Worm (Caenorhabditis elegans) whole organism, L4 larva: ENCODE results near the gene F07C6.6.

Experiments used
- D1046.2 ChIP-seq: fragments of 200-800 bp; sonication (Bioruptor generic); IDR thresholded peaks from 2 replicates; pipeline ENCODE4 v1.3.6; 2022; ENCODE audit warnings: missing genetic modification characterization, missing compliant biosample characterization
- F26F4.8 ChIP-seq: fragments of 200-800 bp; sonication (Bioruptor generic); conservative IDR thresholded peaks from 2 replicates; pipeline ENCODE4 v1.3.6; 2022; ENCODE audit warnings: missing genetic modification characterization, missing compliant biosample characterization
- F44E2.7 ChIP-seq: fragments of 200-800 bp; sonication (Bioruptor generic); IDR thresholded peaks from 2 replicates; pipeline ENCODE4 v2.1.2; 2022; ENCODE audit warnings: missing genetic modification characterization, missing compliant biosample characterization
- F49E8.2 ChIP-seq: sonication (generic microtip); optimal IDR thresholded peaks from 2 replicates; lab custom pipeline; 2016; ENCODE audit warnings: missing compliant biosample characterization, mild to moderate bottlenecking, missing genetic modification characterization, borderline replicate concordance
- R02D3.7 ChIP-seq: fragments of 150-350 bp; sonication (generic microtip); optimal IDR thresholded peaks from 3 replicates; lab custom pipeline; 2014; ENCODE audit warnings: missing biosample characterization, missing genetic modification characterization
- T20F7.1 ChIP-seq: fragments of 200-800 bp; sonication (Bioruptor generic); optimal IDR thresholded peaks from 2 replicates; lab custom pipeline; 2018; ENCODE audit warnings: mild to moderate bottlenecking, missing genetic modification characterization, missing compliant biosample characterization
- Y105C5A.15 ChIP-seq: fragments of 200-800 bp; sonication (Bioruptor generic); IDR thresholded peaks from 2 replicates; pipeline ENCODE4 v1.3.6; 2022; ENCODE audit warnings: missing genetic modification characterization, missing compliant biosample characterization
- Y48G9A.11 ChIP-seq: fragments of 200-800 bp; sonication (Bioruptor generic); IDR thresholded peaks from 2 replicates; pipeline ENCODE4 v1.3.6; 2022; ENCODE audit warnings: missing genetic modification reagents, missing genetic modification characterization, missing compliant biosample characterization
- Y75B8A.6 ChIP-seq: fragments of 200-800 bp; sonication (Bioruptor generic); IDR thresholded peaks from 2 replicates; pipeline ENCODE4 v1.3.6; 2022; ENCODE audit warnings: missing genetic modification reagents, missing genetic modification characterization, missing compliant biosample characterization
- ZK337.2 ChIP-seq: fragments of 200-800 bp; sonication (Bioruptor generic); IDR thresholded peaks from 2 replicates; pipeline ENCODE4 v1.3.6; 2022; ENCODE audit warnings: missing genetic modification reagents, missing genetic modification characterization, missing compliant biosample characterization
- ZK546.5 ChIP-seq, 2 experiments: sonication (generic microtip); optimal IDR thresholded peaks; 2 replicates each; lab custom pipeline; 2017; ENCODE audit warnings: missing biosample characterization in 2 of 2, missing genetic modification characterization in 2 of 2
- aha-1 ChIP-seq: fragments of 150-350 bp; peaks from one replicate; lab custom pipeline; 2014; ENCODE audit warnings: missing biosample characterization, missing genetic modification characterization
- ama-1 ChIP-seq: fragments of 150-350 bp; optimal IDR thresholded peaks from 2 replicates; lab custom pipeline; 2014; ENCODE audit warnings: inconsistent platforms, mixed read lengths
- ceh-28 ChIP-seq: fragments of 150-350 bp; optimal IDR thresholded peaks from 2 replicates; lab custom pipeline; 2014; ENCODE audit warnings: missing biosample characterization, missing genetic modification reagents, missing genetic modification characterization
- ceh-32 ChIP-seq: sonication (generic microtip); optimal IDR thresholded peaks from 2 replicates; lab custom pipeline; 2016; ENCODE audit warnings: mild to moderate bottlenecking, missing genetic modification characterization, missing compliant biosample characterization; ENCODE audit not compliant: poor library complexity
- ceh-44 ChIP-seq: fragments of 200-800 bp; sonication (Bioruptor generic); IDR thresholded peaks from 2 replicates; pipeline ENCODE4 v1.3.6; 2022; ENCODE audit warnings: missing genetic modification reagents, missing genetic modification characterization, missing compliant biosample characterization
- ceh-62 ChIP-seq: sonication (generic microtip); optimal IDR thresholded peaks from 2 replicates; lab custom pipeline; 2017; ENCODE audit warnings: missing biosample characterization, missing genetic modification characterization
- ceh-82 ChIP-seq: sonication (generic microtip); optimal IDR thresholded peaks from 2 replicates; lab custom pipeline; 2017; ENCODE audit warnings: missing biosample characterization, missing genetic modification characterization
- ces-1 ChIP-seq: fragments of 150-350 bp; sonication (generic microtip); optimal IDR thresholded peaks from 4 replicates; lab custom pipeline; 2014; ENCODE audit warnings: missing biosample characterization, missing genetic modification reagents, missing genetic modification characterization
- cey-2 ChIP-seq: sonication (generic microtip); optimal IDR thresholded peaks from 3 replicates; lab custom pipeline; 2017; ENCODE audit warnings: missing genetic modification characterization, mild to moderate bottlenecking, missing compliant biosample characterization, antibody characterized with exemption, borderline replicate concordance; ENCODE audit not compliant: insufficient read depth
- daf-8 ChIP-seq: fragments of 200-800 bp; sonication (Bioruptor generic); IDR thresholded peaks from 2 replicates; pipeline ENCODE4 v1.3.6; 2022; ENCODE audit warnings: missing genetic modification characterization, missing compliant biosample characterization
- dmd-8 ChIP-seq: fragments of 200-800 bp; sonication (Bioruptor generic); IDR thresholded peaks from 2 replicates; pipeline ENCODE4 v1.3.6; 2022; ENCODE audit warnings: missing genetic modification characterization, missing compliant biosample characterization
- dmd-9 ChIP-seq: fragments of 200-800 bp; sonication (Bioruptor generic); IDR thresholded peaks from 2 replicates; pipeline ENCODE4 v1.3.6; 2022; ENCODE audit warnings: missing genetic modification reagents, missing genetic modification characterization, missing compliant biosample characterization
- duxl-1 ChIP-seq: sonication (generic microtip); optimal IDR thresholded peaks from 2 replicates; lab custom pipeline; 2016; ENCODE audit warnings: mild to moderate bottlenecking, missing genetic modification characterization, moderate library complexity, missing compliant biosample characterization; ENCODE audit not compliant: poor library complexity
- dve-1 ChIP-seq: sonication (generic microtip); optimal IDR thresholded peaks from 2 replicates; lab custom pipeline; 2017; ENCODE audit warnings: antibody characterized with exemption, mild to moderate bottlenecking, missing genetic modification characterization, missing compliant biosample characterization; ENCODE audit not compliant: insufficient read depth
- egl-27 ChIP-seq: sonication (generic microtip); optimal IDR thresholded peaks from 3 replicates; lab custom pipeline; 2017; ENCODE audit warnings: missing biosample characterization, missing genetic modification reagents, missing genetic modification characterization
- hlh-11 ChIP-seq: fragments of 200-800 bp; sonication (Bioruptor generic); optimal IDR thresholded peaks from 2 replicates; lab custom pipeline; 2018; ENCODE audit warnings: mild to moderate bottlenecking, missing genetic modification characterization, missing compliant biosample characterization
- lin-38 ChIP-seq: fragments of 200-800 bp; sonication (Bioruptor generic); IDR thresholded peaks from 2 replicates; pipeline ENCODE4 v1.3.6; 2022; ENCODE audit warnings: missing genetic modification reagents, missing genetic modification characterization, missing compliant biosample characterization
- lin-39 ChIP-seq: fragments of 150-350 bp; optimal IDR thresholded peaks from 2 replicates; lab custom pipeline; 2014; ENCODE audit warnings: missing biosample characterization, missing genetic modification reagents, missing genetic modification characterization
- lsy-2 ChIP-seq, 2 experiments: fragments of 150-350 bp in 1 of 2; sonication (generic microtip) in 1 of 2; optimal IDR thresholded peaks; 2 replicates each; lab custom pipeline; 2014 to 2017; ENCODE audit warnings: missing biosample characterization in 2 of 2, missing genetic modification characterization in 2 of 2
- madf-5 ChIP-seq, 2 experiments: fragments of 200-800 bp; sonication (Bioruptor generic); IDR thresholded peaks; 2 replicates each; pipeline ENCODE4 v1.3.6; 2022; ENCODE audit warnings: missing compliant biosample characterization in 2 of 2, missing genetic modification characterization in 2 of 2
- madf-9 ChIP-seq: fragments of 200-800 bp; sonication (Bioruptor generic); conservative IDR thresholded peaks from 2 replicates; pipeline ENCODE4 v1.3.6; 2022; ENCODE audit warnings: missing genetic modification reagents, missing genetic modification characterization, missing compliant biosample characterization
- mep-1 ChIP-seq: fragments of 150-350 bp; sonication (generic microtip); optimal IDR thresholded peaks from 3 replicates; lab custom pipeline; 2014; ENCODE audit warnings: missing biosample characterization, missing genetic modification characterization
- mes-2 ChIP-seq: sonication (generic microtip); optimal IDR thresholded peaks from 2 replicates; lab custom pipeline; 2016; ENCODE audit warnings: missing genotype, mild to moderate bottlenecking, missing genetic modification characterization, missing compliant biosample characterization; ENCODE audit not compliant: poor library complexity, severe bottlenecking
- nhr-10 ChIP-seq: fragments of 150-350 bp; optimal IDR thresholded peaks from 2 replicates; lab custom pipeline; 2014; ENCODE audit warnings: missing biosample characterization, missing genetic modification characterization
- nhr-11 ChIP-seq: fragments of 150-350 bp; optimal IDR thresholded peaks from 2 replicates; lab custom pipeline; 2014; ENCODE audit warnings: missing biosample characterization, missing genetic modification characterization
- nhr-111 ChIP-seq: fragments of 200-800 bp; sonication (Bioruptor generic); optimal IDR thresholded peaks from 2 replicates; lab custom pipeline; 2018; ENCODE audit warnings: mild to moderate bottlenecking, missing genetic modification characterization, missing compliant biosample characterization
- nhr-237 ChIP-seq: sonication (generic microtip); optimal IDR thresholded peaks from 2 replicates; lab custom pipeline; 2017; ENCODE audit warnings: missing biosample characterization, missing genetic modification characterization
- nhr-28 ChIP-seq: fragments of 150-350 bp; optimal IDR thresholded peaks from 2 replicates; lab custom pipeline; 2014; ENCODE audit warnings: missing biosample characterization, missing genetic modification characterization
- nhr-42 ChIP-seq: fragments of 200-800 bp; sonication (Bioruptor generic); IDR thresholded peaks from 2 replicates; pipeline ENCODE4 v1.3.6; 2022; ENCODE audit warnings: missing genetic modification characterization, missing compliant biosample characterization
- nhr-6 ChIP-seq: fragments of 150-350 bp; optimal IDR thresholded peaks from 2 replicates; lab custom pipeline; 2014; ENCODE audit warnings: missing biosample characterization, missing genetic modification characterization
- nhr-76 ChIP-seq: fragments of 150-350 bp; optimal IDR thresholded peaks from 2 replicates; lab custom pipeline; 2014; ENCODE audit warnings: missing biosample characterization, missing genetic modification characterization
- nhr-77 ChIP-seq: fragments of 150-350 bp; optimal IDR thresholded peaks from 2 replicates; lab custom pipeline; 2014; ENCODE audit warnings: missing biosample characterization, missing genetic modification characterization
- pha-4 ChIP-seq, 2 experiments: fragments of 150-350 bp in 1 of 2; fragments of 200-800 bp in 1 of 2; sonication (Bioruptor generic) in 1 of 2; IDR thresholded peaks in 1 of 2; optimal IDR thresholded peaks in 1 of 2; 2 replicates each; pipeline versions ENCODE4 v1.3.6 to Lab custom; 2014 to 2022; ENCODE audit warnings: missing genetic modification characterization in 2 of 2, missing genetic modification reagents in 2 of 2, missing biosample characterization in 1 of 2, missing compliant biosample characterization in 1 of 2
- pqm-1 ChIP-seq: sonication (generic microtip); optimal IDR thresholded peaks from 2 replicates; lab custom pipeline; 2017; ENCODE audit warnings: missing biosample characterization, missing genetic modification characterization
- saeg-2 ChIP-seq: fragments of 200-800 bp; sonication (Bioruptor generic); IDR thresholded peaks from 2 replicates; pipeline ENCODE4 v1.3.6; 2022; ENCODE audit warnings: missing genetic modification reagents, missing genetic modification characterization, missing compliant biosample characterization
- sdz-12 ChIP-seq: fragments of 200-800 bp; sonication (Bioruptor generic); optimal IDR thresholded peaks from 2 replicates; lab custom pipeline; 2018; ENCODE audit warnings: mild to moderate bottlenecking, missing genetic modification characterization, missing compliant biosample characterization
- skn-1 ChIP-seq: fragments of 150-350 bp; optimal IDR thresholded peaks from 2 replicates; lab custom pipeline; 2014; ENCODE audit warnings: missing biosample characterization, missing genetic modification characterization
- tra-1 ChIP-seq: fragments of 200-800 bp; sonication (Bioruptor generic); IDR thresholded peaks from 2 replicates; pipeline ENCODE4 v1.3.6; 2022; ENCODE audit warnings: missing genetic modification reagents, missing genetic modification characterization, missing compliant biosample characterization
- zfp-3 ChIP-seq: fragments of 200-800 bp; sonication (Bioruptor generic); conservative IDR thresholded peaks from 2 replicates; pipeline ENCODE4 v1.3.6; 2022; ENCODE audit warnings: missing genetic modification reagents, missing genetic modification characterization, missing compliant biosample characterization
- zip-11 ChIP-seq: fragments of 200-800 bp; sonication (Bioruptor generic); IDR thresholded peaks from 2 replicates; pipeline ENCODE4 v1.3.6; 2022; ENCODE audit warnings: missing genetic modification characterization, missing compliant biosample characterization
- ztf-7 ChIP-seq: fragments of 150-350 bp; optimal IDR thresholded peaks from 2 replicates; lab custom pipeline; 2014; ENCODE audit warnings: missing biosample characterization, missing genetic modification characterization

Gene F07C6.6

DNA sequence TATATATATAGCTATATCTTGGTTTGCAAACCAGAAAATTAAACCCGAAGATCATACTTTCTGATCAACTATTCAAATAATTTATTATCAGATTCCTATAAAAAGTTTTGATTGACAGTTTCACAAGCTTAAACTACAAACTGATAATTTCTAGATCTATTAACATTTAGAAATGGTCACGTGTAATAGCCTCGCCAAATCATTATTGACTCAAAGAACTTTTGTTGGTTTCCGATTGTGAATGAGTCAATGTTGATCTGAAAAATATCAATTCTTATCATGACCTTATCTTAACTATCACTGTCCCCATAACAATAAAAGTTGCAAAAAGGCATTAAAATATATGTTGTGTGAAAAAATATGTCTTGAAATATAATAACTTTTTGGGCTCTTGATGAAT is 49.5 kb downstream of the F07C6.6 start (continued):
- TF ChIP-seq F26F4.8 (no peak), skn-1 (tag; lab: Kevin White, UChicago) (no peak), madf-9 (no peak), lin-39 (tag; lab: Kevin White, UChicago) (no peak), ceh-32 (tag; lab: Kevin White, UChicago) (no peak), Y75B8A.6 (GFP tag; lab: Robert Waterston, UW) (no peak), pqm-1 (tag; lab: Kevin White, UChicago) (peak; percentile 71), ZK337.2 (GFP tag; lab: Robert Waterston, UW) (no peak), zfp-3 (GFP tag; lab: Robert Waterston, UW) (no peak), aha-1 (no peak), ceh-62 (no peak), mes-2 (tag; lab: Kevin White, UChicago) (no peak), nhr-111 (no peak), ZK546.5 (tag; optimal IDR thresholded peaks at IDR 0.05; lab: Kevin White, UChicago) (no peak), D1046.2 (no peak), cey-2 (no peak), nhr-28 (tag; lab: Kevin White, UChicago) (peak; percentile 90), nhr-76 (tag; lab: Kevin White, UChicago) (no peak), lsy-2 (tag; optimal IDR thresholded peaks at IDR 0.05; lab: Kevin White, UChicago) (peak in 1 of 2 experiments; percentile 42), hlh-11 (tag; lab: Kevin White, UChicago) (peak; percentile 88), F49E8.2 (no peak), nhr-6 (peak; percentile 87), ceh-28 (tag; lab: Kevin White, UChicago) (no peak), egl-27 (tag; lab: Kevin White, UChicago) (no peak), ztf-7 (tag; lab: Kevin White, UChicago) (no peak), zip-11 (no peak), duxl-1 (tag; lab: Kevin White, UChicago) (no peak), R02D3.7 (tag; lab: Kevin White, UChicago) (no peak), Y105C5A.15 (no peak), tra-1 (GFP tag; lab: Robert Waterston, UW) (peak; percentile 83), dmd-8 (GFP tag; lab: Robert Waterston, UW) (no peak), Y48G9A.11 (GFP tag; lab: Robert Waterston, UW) (no peak), ces-1 (GFP tag; lab: Kevin White, UChicago) (no peak), dmd-9 (GFP tag; lab: Robert Waterston, UW) (no peak), pha-4 (GFP tag; IDR thresholded peaks at IDR 0.05; lab: Robert Waterston, UW) (no peak), pha-4 (tag; optimal IDR thresholded peaks at IDR 0.05; lab: Kevin White, UChicago) (peak; percentile 63), nhr-237 (no peak), lin-38 (GFP tag; lab: Robert Waterston, UW) (no peak), nhr-42 (GFP tag; lab: Robert Waterston, UW) (no peak), ama-1 (lab: Kevin White, UChicago) (no peak), ceh-82 (tag; lab: Kevin White, UChicago) (no peak), daf-8 (GFP tag; lab: Robert Waterston, UW) (no peak), nhr-10 (tag; lab: Kevin White, UChicago) (no peak), nhr-77 (peak; percentile 83), sdz-12 (no peak), mep-1 (tag; lab: Kevin White, UChicago) (peak; percentile 57), madf-5 (GFP tag; IDR thresholded peaks at IDR 0.05; lab: Robert Waterston, UW) (no peak), dve-1 (tag; lab: Kevin White, UChicago) (peak; percentile 99), T20F7.1 (peak; percentile 52), saeg-2 (GFP tag; lab: Robert Waterston, UW) (peak; percentile 70; the same call in 1 of the 2 replicates), nhr-11 (tag; lab: Kevin White, UChicago) (no peak), F44E2.7 (no peak), ceh-44 (GFP tag; lab: Robert Waterston, UW) (no peak)
